Worm (Caenorhabditis elegans): ENCODE measurements around the gene F28C10.1.

ce11 chrX:573270-573669 is 30.4 kb downstream of the F28C10.1 start:
- TF ChIP-seq flt-1 (GFP tag; IDR thresholded peaks at IDR 0.05) (no peak), T22C8.4 (GFP tag; IDR thresholded peaks at IDR 0.05) (no peak), med-1 (GFP tag; optimal IDR thresholded peaks at IDR 0.05; ENCODE audit: insufficient read depth) (no peak)
